Worm (Caenorhabditis elegans) whole organism, young adult: ENCODE data around the gene nhr-277.

Source experiments
- B0261.1 ChIP-seq: sonication (generic microtip); optimal IDR thresholded peaks from 2 replicates; lab custom pipeline; 2016; ENCODE audit warnings: mild to moderate bottlenecking, missing genetic modification characterization, moderate library complexity, missing compliant biosample characterization
- C06A6.2 ChIP-seq: fragments of 200-800 bp; sonication (Bioruptor generic); conservative IDR thresholded peaks from 2 replicates; pipeline ENCODE4 v1.3.6; 2022; ENCODE audit warnings: missing genetic modification characterization, missing compliant biosample characterization
- D2030.7 ChIP-seq: fragments of 200-800 bp; sonication (Bioruptor generic); IDR thresholded peaks from 2 replicates; pipeline ENCODE4 v1.3.6; 2022; ENCODE audit warnings: missing genetic modification reagents, missing genetic modification characterization, missing compliant biosample characterization
- F10E7.11 ChIP-seq: sonication (generic microtip); optimal IDR thresholded peaks from 2 replicates; lab custom pipeline; 2017; ENCODE audit warnings: mild to moderate bottlenecking, missing genetic modification characterization, moderate library complexity, missing compliant biosample characterization
- F33H1.4 ChIP-seq: fragments of 200-800 bp; sonication (Bioruptor generic); IDR thresholded peaks from 2 replicates; pipeline ENCODE4 v1.3.6; 2022; ENCODE audit warnings: missing genetic modification reagents, missing genetic modification characterization, missing compliant biosample characterization
- F52B5.7 ChIP-seq: sonication (generic microtip); optimal IDR thresholded peaks from 2 replicates; lab custom pipeline; 2016; ENCODE audit warnings: mild to moderate bottlenecking, missing genetic modification characterization, missing compliant biosample characterization
- F55B11.4 ChIP-seq: sonication (generic microtip); optimal IDR thresholded peaks from 2 replicates; lab custom pipeline; 2016; ENCODE audit warnings: missing compliant biosample characterization, missing genetic modification characterization, borderline replicate concordance; ENCODE audit not compliant: insufficient read depth
- K12H6.12 ChIP-seq: fragments of 200-800 bp; sonication (Bioruptor generic); optimal IDR thresholded peaks from 2 replicates; lab custom pipeline; 2018; ENCODE audit warnings: mild to moderate bottlenecking, missing genetic modification characterization, missing compliant biosample characterization
- T07F8.4 ChIP-seq: sonication (generic microtip); optimal IDR thresholded peaks from 2 replicates; lab custom pipeline; 2016; ENCODE audit warnings: mild to moderate bottlenecking, missing genetic modification characterization, moderate library complexity, missing compliant biosample characterization
- T26A5.8 ChIP-seq: sonication (generic microtip); optimal IDR thresholded peaks from 2 replicates; lab custom pipeline; 2016; ENCODE audit warnings: missing genetic modification characterization, missing compliant biosample characterization
- Y53F4B.3 ChIP-seq: fragments of 200-800 bp; sonication (Bioruptor generic); IDR thresholded peaks from 2 replicates; pipeline ENCODE4 v1.3.6; 2022; ENCODE audit warnings: missing genetic modification reagents, missing genetic modification characterization, missing compliant biosample characterization
- aptf-3 ChIP-seq: fragments of 200-800 bp; sonication (Bioruptor generic); IDR thresholded peaks from 2 replicates; pipeline ENCODE4 v1.3.6; 2022; ENCODE audit warnings: missing genetic modification characterization, missing compliant biosample characterization
- attf-3 ChIP-seq: fragments of 200-800 bp; sonication (Bioruptor generic); conservative IDR thresholded peaks from 2 replicates; pipeline ENCODE4 v1.3.6; 2022; ENCODE audit warnings: missing genetic modification reagents, missing genetic modification characterization, missing compliant biosample characterization
- attf-6 ChIP-seq: fragments of 200-800 bp; sonication (Bioruptor generic); IDR thresholded peaks from 2 replicates; pipeline ENCODE4 v1.3.6; 2022; ENCODE audit warnings: missing genetic modification reagents, missing genetic modification characterization, missing compliant biosample characterization
- bed-1 ChIP-seq: fragments of 200-800 bp; sonication (Bioruptor generic); IDR thresholded peaks from 2 replicates; pipeline ENCODE4 v1.3.6; 2022; ENCODE audit warnings: missing genetic modification reagents, missing genetic modification characterization, missing compliant biosample characterization
- bed-2 ChIP-seq: fragments of 200-800 bp; sonication (Bioruptor generic); IDR thresholded peaks from 2 replicates; pipeline ENCODE4 v1.3.6; 2022; ENCODE audit warnings: missing genetic modification reagents, missing genetic modification characterization, missing compliant biosample characterization
- ceh-40 ChIP-seq: fragments of 200-800 bp; sonication (Bioruptor generic); IDR thresholded peaks from 2 replicates; pipeline ENCODE4 v1.3.6; 2022; ENCODE audit warnings: missing genetic modification characterization, missing compliant biosample characterization
- chd-7 ChIP-seq: sonication (generic microtip); optimal IDR thresholded peaks from 2 replicates; lab custom pipeline; 2016; ENCODE audit warnings: mild to moderate bottlenecking, missing genetic modification characterization, moderate library complexity, missing compliant biosample characterization
- die-1 ChIP-seq: sonication (generic microtip); optimal IDR thresholded peaks from 2 replicates; lab custom pipeline; 2016; ENCODE audit warnings: missing genotype, mild to moderate bottlenecking, missing genetic modification characterization, missing compliant biosample characterization
- dpff-1 ChIP-seq: sonication (generic microtip); optimal IDR thresholded peaks from 2 replicates; lab custom pipeline; 2017; ENCODE audit warnings: mild to moderate bottlenecking, missing genetic modification characterization, missing compliant biosample characterization
- dpl-1 ChIP-seq: fragments of 150-350 bp; optimal IDR thresholded peaks from 2 replicates; lab custom pipeline; 2014; ENCODE audit warnings: missing biosample characterization, missing genetic modification reagents, missing genetic modification characterization
- efl-1 ChIP-seq: fragments of 150-350 bp; optimal IDR thresholded peaks from 2 replicates; lab custom pipeline; 2014; ENCODE audit warnings: missing biosample characterization, missing genetic modification reagents, missing genetic modification characterization
- egl-18 ChIP-seq: fragments of 200-800 bp; sonication (Bioruptor generic); IDR thresholded peaks from 2 replicates; pipeline ENCODE4 v1.3.6; 2022; ENCODE audit warnings: missing genetic modification reagents, missing genetic modification characterization, missing compliant biosample characterization
- egrh-3 ChIP-seq: fragments of 200-800 bp; sonication (Bioruptor generic); IDR thresholded peaks from 2 replicates; pipeline ENCODE4 v1.3.6; 2022; ENCODE audit warnings: missing genetic modification reagents, missing genetic modification characterization, missing compliant biosample characterization
- ekl-4 ChIP-seq: fragments of 200-800 bp; sonication (Bioruptor generic); IDR thresholded peaks from 2 replicates; pipeline ENCODE4 v1.3.6; 2022; ENCODE audit warnings: missing genetic modification reagents, missing genetic modification characterization, missing compliant biosample characterization
- gei-17 ChIP-seq: fragments of 200-800 bp; sonication (Bioruptor generic); optimal IDR thresholded peaks from 2 replicates; lab custom pipeline; 2018; ENCODE audit warnings: mild to moderate bottlenecking, missing genetic modification characterization, missing compliant biosample characterization
- hlh-26 ChIP-seq: fragments of 200-800 bp; sonication (Bioruptor generic); conservative IDR thresholded peaks from 2 replicates; pipeline ENCODE4 v1.3.6; 2022; ENCODE audit warnings: missing genetic modification reagents, missing genetic modification characterization, missing compliant biosample characterization
- hmg-1.2 ChIP-seq: fragments of 200-800 bp; sonication (Bioruptor generic); IDR thresholded peaks from 2 replicates; pipeline ENCODE4 v1.3.6; 2022; ENCODE audit warnings: missing genetic modification reagents, missing genetic modification characterization, missing compliant biosample characterization
- hmg-20 ChIP-seq: fragments of 200-800 bp; sonication (Bioruptor generic); IDR thresholded peaks from 2 replicates; pipeline ENCODE4 v1.3.6; 2022; ENCODE audit warnings: missing genetic modification reagents, missing genetic modification characterization, missing compliant biosample characterization
- hsf-1 ChIP-seq: fragments of 200-800 bp; sonication (Bioruptor generic); IDR thresholded peaks from 2 replicates; pipeline ENCODE4 v1.3.6; 2022; ENCODE audit warnings: missing genetic modification reagents, missing genetic modification characterization, missing compliant biosample characterization
- let-526 ChIP-seq: fragments of 200-800 bp; sonication (Bioruptor generic); IDR thresholded peaks from 2 replicates; pipeline ENCODE4 v1.3.6; 2022; ENCODE audit warnings: missing genetic modification reagents, missing genetic modification characterization, missing compliant biosample characterization
- let-607 ChIP-seq, 2 experiments: fragments of 200-800 bp in 1 of 2; sonication (Bioruptor generic) in 1 of 2; sonication (generic microtip) in 1 of 2; optimal IDR thresholded peaks; 2 replicates each; lab custom pipeline; 2016 to 2018; ENCODE audit warnings: mild to moderate bottlenecking in 2 of 2, missing compliant biosample characterization in 2 of 2, missing genetic modification characterization in 2 of 2, moderate library complexity in 2 of 2, missing genotype in 1 of 2
- lin-54 ChIP-seq: fragments of 200-800 bp; sonication (Bioruptor generic); optimal IDR thresholded peaks from 2 replicates; lab custom pipeline; 2018; ENCODE audit warnings: mild to moderate bottlenecking, missing genetic modification characterization, missing compliant biosample characterization
- lir-1 ChIP-seq: fragments of 200-800 bp; sonication (Bioruptor generic); conservative IDR thresholded peaks from 2 replicates; pipeline ENCODE4 v1.3.6; 2022; ENCODE audit warnings: missing genetic modification reagents, missing genetic modification characterization, missing compliant biosample characterization
- madf-3 ChIP-seq: fragments of 200-800 bp; sonication (Bioruptor generic); IDR thresholded peaks from 2 replicates; pipeline ENCODE4 v1.3.6; 2022; ENCODE audit warnings: missing genetic modification reagents, missing genetic modification characterization, missing compliant biosample characterization
- madf-6 ChIP-seq: fragments of 200-800 bp; sonication (Bioruptor generic); IDR thresholded peaks from 2 replicates; pipeline ENCODE4 v1.3.6; 2022; ENCODE audit warnings: missing genetic modification reagents, missing genetic modification characterization, missing compliant biosample characterization
- mcd-1 ChIP-seq: fragments of 200-800 bp; sonication (Bioruptor generic); IDR thresholded peaks from 2 replicates; pipeline ENCODE4 v1.3.6; 2022; ENCODE audit warnings: missing genetic modification reagents, missing genetic modification characterization, missing compliant biosample characterization
- mes-4 ChIP-seq: sonication (generic microtip); optimal IDR thresholded peaks from 2 replicates; lab custom pipeline; 2016; ENCODE audit warnings: missing genotype, missing genetic modification characterization, missing compliant biosample characterization
- mxl-1 ChIP-seq: sonication (generic microtip); optimal IDR thresholded peaks from 2 replicates; lab custom pipeline; 2016; ENCODE audit warnings: missing genetic modification characterization, missing compliant biosample characterization
- nfyb-1 ChIP-seq: fragments of 200-800 bp; sonication (Bioruptor generic); IDR thresholded peaks from 2 replicates; pipeline ENCODE4 v1.3.6; 2022; ENCODE audit warnings: missing genetic modification reagents, missing genetic modification characterization, missing compliant biosample characterization
- nhr-179 ChIP-seq: sonication (generic microtip); optimal IDR thresholded peaks from 2 replicates; lab custom pipeline; 2016; ENCODE audit warnings: mild to moderate bottlenecking, missing genetic modification characterization, missing compliant biosample characterization
- nhr-80 ChIP-seq: sonication (generic microtip); optimal IDR thresholded peaks from 2 replicates; lab custom pipeline; 2016; ENCODE audit warnings: missing genetic modification characterization, missing compliant biosample characterization
- rcor-1 ChIP-seq: fragments of 200-800 bp; sonication (Bioruptor generic); IDR thresholded peaks from 2 replicates; pipeline ENCODE4 v1.3.6; 2022; ENCODE audit warnings: missing genetic modification reagents, missing genetic modification characterization, missing compliant biosample characterization
- rpc-1 ChIP-seq, 2 experiments: fragments of 150-350 bp in 1 of 2; sonication (generic microtip) in 1 of 2; optimal IDR thresholded peaks; 2 replicates each; lab custom pipeline; 2014 to 2018; ENCODE audit warnings: missing biosample characterization in 1 of 2, missing genetic modification characterization in 1 of 2, missing genetic modification reagents in 1 of 2, missing genotype in 1 of 2
- somi-1 ChIP-seq: fragments of 200-800 bp; sonication (Bioruptor generic); optimal IDR thresholded peaks from 2 replicates; lab custom pipeline; 2018; ENCODE audit warnings: mild to moderate bottlenecking, missing genetic modification characterization, missing compliant biosample characterization
- unc-130 ChIP-seq: sonication (generic microtip); optimal IDR thresholded peaks from 2 replicates; lab custom pipeline; 2016; ENCODE audit warnings: missing genetic modification reagents, missing genetic modification characterization, missing compliant biosample characterization
- unc-62 ChIP-seq: fragments of 150-350 bp; optimal IDR thresholded peaks from 2 replicates; lab custom pipeline; 2014; ENCODE audit warnings: missing biosample characterization, missing genetic modification reagents, missing genetic modification characterization
- xnd-1 ChIP-seq: sonication (generic microtip); optimal IDR thresholded peaks from 2 replicates; lab custom pipeline; 2016; ENCODE audit warnings: missing genotype, missing genetic modification reagents, missing genetic modification characterization, missing compliant biosample characterization
- ztf-18 ChIP-seq: sonication (generic microtip); optimal IDR thresholded peaks from 2 replicates; lab custom pipeline; 2016; ENCODE audit warnings: missing genotype, mild to moderate bottlenecking, missing genetic modification characterization, missing compliant biosample characterization

Gene nhr-277

DNA sequence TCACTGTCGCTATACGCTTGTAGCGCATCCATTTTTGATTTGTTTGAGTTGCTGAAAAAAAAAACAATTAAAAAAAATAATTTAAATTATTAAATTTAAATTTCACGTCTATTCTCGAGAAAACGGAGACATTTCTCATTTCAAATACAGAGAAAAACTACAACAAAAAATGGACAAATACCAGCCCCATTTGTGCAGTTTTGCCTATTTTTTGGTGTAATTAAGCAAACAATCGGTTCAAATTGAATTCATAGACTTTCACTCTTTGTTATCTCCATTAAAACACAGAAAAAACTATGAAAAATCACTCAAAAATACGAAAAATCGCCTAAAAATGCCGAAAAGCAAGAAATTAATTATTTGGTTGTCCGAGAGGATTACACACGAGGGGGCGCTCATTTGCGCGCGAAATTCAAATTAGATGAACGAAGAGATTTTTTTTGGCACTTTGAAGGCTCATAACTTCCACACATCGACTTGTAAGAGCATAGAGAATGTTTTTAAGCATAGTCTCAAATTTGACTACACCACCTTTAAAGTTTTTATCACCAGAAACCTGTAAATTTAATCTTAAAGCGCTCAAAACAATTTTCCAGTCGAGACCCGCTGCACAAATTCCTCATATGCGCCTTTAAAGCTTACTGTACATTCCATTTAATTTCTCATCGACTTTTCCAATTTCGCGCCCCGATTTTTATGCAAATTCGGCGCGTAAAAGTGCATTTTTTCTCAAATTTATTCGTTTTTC lies 40.2 kb downstream of the nhr-277 start, which contains the start of gene Y54G2A.12 (continued):
- TF ChIP-seq F55B11.4 (tag; lab: Kevin White, UChicago) (no peak), F10E7.11 (tag; lab: Kevin White, UChicago) (no peak), xnd-1 (peak; percentile 97), F33H1.4 (GFP tag; lab: Robert Waterston, UW) (peak; percentile 93), mcd-1 (GFP tag; lab: Robert Waterston, UW) (peak; percentile 42), rpc-1 (optimal IDR thresholded peaks at IDR 0.05; lab: Kevin White, UChicago) (no peak), rpc-1 (tag; optimal IDR thresholded peaks at IDR 0.05; lab: Kevin White, UChicago) (no peak), egl-18 (GFP tag; lab: Robert Waterston, UW) (no peak), D2030.7 (GFP tag; lab: Robert Waterston, UW) (peak; percentile 89), ztf-18 (no peak), bed-1 (no peak), let-526 (GFP tag; lab: Robert Waterston, UW) (no peak), mxl-1 (tag; lab: Kevin White, UChicago) (no peak), F52B5.7 (tag; lab: Kevin White, UChicago) (no peak), K12H6.12 (tag; lab: Kevin White, UChicago) (no peak), egrh-3 (GFP tag; lab: Robert Waterston, UW) (no peak), ceh-40 (GFP tag; lab: Robert Waterston, UW) (no peak), nhr-179 (tag; lab: Kevin White, UChicago) (no peak), efl-1 (GFP tag; lab: Kevin White, UChicago) (peak; percentile 94), gei-17 (GFP tag; lab: Kevin White, UChicago) (no peak), dpl-1 (peak; percentile 69), lin-54 (GFP tag; lab: Kevin White, UChicago) (peak; percentile 89), attf-3 (GFP tag; lab: Robert Waterston, UW) (no peak), unc-130 (GFP tag; lab: Kevin White, UChicago) (peak; percentile 12), rcor-1 (GFP tag; lab: Robert Waterston, UW) (peak; percentile 32; the same call in 1 of the 2 replicates), nhr-80 (no peak), bed-2 (GFP tag; lab: Robert Waterston, UW) (no peak), hlh-26 (no peak), dpff-1 (tag; lab: Kevin White, UChicago) (no peak), somi-1 (no peak), chd-7 (no peak), nfyb-1 (0 out of 2 replicates have a peak, but pooled peaks have one; percentile 23), let-607 (tag; optimal IDR thresholded peaks at IDR 0.05; lab: Kevin White, UChicago) (no peak), B0261.1 (no peak), lir-1 (no peak), madf-3 (no peak), hsf-1 (peak; percentile 76), mes-4 (tag; lab: Kevin White, UChicago) (no peak), attf-6 (no peak), hmg-20 (GFP tag; lab: Robert Waterston, UW) (no peak), ekl-4 (GFP tag; lab: Robert Waterston, UW) (peak; percentile 70; the same call in 1 of the 2 replicates), T26A5.8 (no peak), C06A6.2 (no peak), aptf-3 (GFP tag; lab: Robert Waterston, UW) (no peak), madf-6 (GFP tag; lab: Robert Waterston, UW) (peak; percentile 96), T07F8.4 (tag; lab: Kevin White, UChicago) (no peak), unc-62 (GFP tag; lab: Kevin White, UChicago) (no peak), hmg-1.2 (peak; percentile 44; the same call in 1 of the 2 replicates), Y53F4B.3 (GFP tag; lab: Robert Waterston, UW) (no peak), die-1 (tag; lab: Kevin White, UChicago) (no peak)
